Worm (Caenorhabditis elegans): ENCODE data around the gene alh-6.

- no peak for TF ChIP-seq sea-1 (GFP tag; conservative IDR thresholded peaks at IDR 0.05)
- TF ChIP-seq hmg-4 (GFP tag; optimal IDR thresholded peaks at IDR 0.05) = no peak
- no peak for TF ChIP-seq ets-7 (tag; optimal IDR thresholded peaks at IDR 0.05)
These were observed 14.2 kb downstream of the alh-6 start, which contains the start of gene Y57G7A.2 for ce11 chrII:1295776-1296175.

Data from whole organism, early embryonic.